Worm (Caenorhabditis elegans) whole organism, young adult: ENCODE results near the gene T02G5.7.

Experiments
- F49E8.2 ChIP-seq: sonication (generic microtip); optimal IDR thresholded peaks from 3 replicates; lab custom pipeline; 2017; ENCODE audit warnings: missing genetic modification characterization, mild to moderate bottlenecking, missing compliant biosample characterization, antibody characterized with exemption, moderate library complexity; ENCODE audit not compliant: insufficient read depth
- F57C9.4 ChIP-seq: sonication (generic microtip); optimal IDR thresholded peaks from 2 replicates; lab custom pipeline; 2017; ENCODE audit warnings: mild to moderate bottlenecking, missing genetic modification characterization, missing compliant biosample characterization
- K12H6.12 ChIP-seq: fragments of 200-800 bp; sonication (Bioruptor generic); optimal IDR thresholded peaks from 2 replicates; lab custom pipeline; 2018; ENCODE audit warnings: mild to moderate bottlenecking, missing genetic modification characterization, missing compliant biosample characterization
- ama-1 ChIP-seq, 3 experiments: fragments of 150-350 bp in 1 of 3; sonication (generic microtip) in 2 of 3; optimal IDR thresholded peaks; 2 replicates each; lab custom pipeline; 2014 to 2018; ENCODE audit warnings: missing biosample characterization in 2 of 3, missing genetic modification characterization in 2 of 3, missing genetic modification reagents in 2 of 3
- egrh-3 ChIP-seq: fragments of 200-800 bp; sonication (Bioruptor generic); IDR thresholded peaks from 2 replicates; pipeline ENCODE4 v1.3.6; 2022; ENCODE audit warnings: missing genetic modification reagents, missing genetic modification characterization, missing compliant biosample characterization
- lin-35 ChIP-seq, 3 experiments: fragments of 150-350 bp in 2 of 3; sonication (generic microtip) in 1 of 3; optimal IDR thresholded peaks; 2 replicates each; lab custom pipeline; 2014 to 2018; ENCODE audit warnings: missing biosample characterization in 3 of 3, missing genetic modification characterization in 3 of 3, missing genetic modification reagents in 3 of 3
- nhr-179 ChIP-seq: sonication (generic microtip); optimal IDR thresholded peaks from 2 replicates; lab custom pipeline; 2016; ENCODE audit warnings: mild to moderate bottlenecking, missing genetic modification characterization, missing compliant biosample characterization
- nhr-90 ChIP-seq: sonication (generic microtip); optimal IDR thresholded peaks from 2 replicates; lab custom pipeline; 2016; ENCODE audit warnings: missing genotype, mild to moderate bottlenecking, missing genetic modification characterization, missing compliant biosample characterization
- snpc-3.4 ChIP-seq: sonication (generic microtip); optimal IDR thresholded peaks from 2 replicates; lab custom pipeline; 2017; ENCODE audit warnings: missing genetic modification characterization, mild to moderate bottlenecking, missing compliant biosample characterization, antibody characterized with exemption, moderate library complexity, missing genotype, missing genetic modification reagents
- ztf-28 ChIP-seq: fragments of 200-800 bp; sonication (Bioruptor generic); IDR thresholded peaks from 2 replicates; pipeline ENCODE4 v1.3.6; 2022; ENCODE audit warnings: missing genetic modification reagents, missing genetic modification characterization, missing compliant biosample characterization

DNA sequence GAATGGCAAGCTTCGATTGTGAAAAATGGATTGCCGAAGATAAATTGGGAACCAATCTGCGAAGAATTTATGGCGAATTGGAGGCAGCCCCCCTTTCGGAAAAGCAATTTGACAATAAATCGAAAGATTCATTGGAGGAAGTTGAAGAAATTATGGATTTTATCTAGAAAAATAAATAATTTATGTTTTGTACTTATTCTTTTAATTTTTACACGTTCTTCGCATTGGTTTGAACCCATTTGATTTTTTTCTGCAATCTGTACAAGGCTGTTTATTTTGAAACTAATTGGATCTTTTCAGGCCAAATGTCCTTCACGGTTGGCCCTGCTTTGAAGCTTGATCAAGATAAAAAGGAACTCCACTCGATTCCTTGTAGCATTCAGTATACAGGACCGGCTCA, 22.4 kb upstream of the T02G5.7 start, which contains the start of gene ZK1127.13:
- TF ChIP-seq K12H6.12 (tag; lab: Kevin White, UChicago) (no peak), ama-1 (optimal IDR thresholded peaks at IDR 0.05; lab: Kevin White, UChicago) (no peak), ama-1 (GFP tag; optimal IDR thresholded peaks at IDR 0.05; lab: Kevin White, UChicago) (no peak), F57C9.4 (tag; lab: Kevin White, UChicago) (no peak), F49E8.2 (no peak), ztf-28 (no peak), egrh-3 (GFP tag; lab: Robert Waterston, UW) (no peak), nhr-90 (tag; lab: Kevin White, UChicago) (no peak), nhr-179 (tag; lab: Kevin White, UChicago) (no peak), snpc-3.4 (tag; lab: Kevin White, UChicago) (no peak), lin-35 (GFP tag; optimal IDR thresholded peaks at IDR 0.05; lab: Kevin White, UChicago) (no peak)
